Fruit fly (Drosophila melanogaster) whole organism, embryonic: Measurements from ENCODE around the gene Faa.

Experiments used
- Atf6 ChIP-seq: fragments of 200-800 bp; sonication (Bioruptor generic); IDR thresholded peaks from 2 replicates; pipeline ENCODE4 v1.3.6; 2022; ENCODE audit warnings: missing biosample characterization, missing genetic modification characterization
- Blimp-1 ChIP-seq: fragments of 200-800 bp; sonication (Bioruptor generic); optimal IDR thresholded peaks from 3 replicates; lab custom pipeline; 2018; ENCODE audit warnings: missing biosample characterization, missing genetic modification characterization, mild to moderate bottlenecking, moderate library complexity, missing genetic modification reagents
- CG11085 ChIP-seq: fragments of 200-800 bp; sonication (Bioruptor generic); IDR thresholded peaks from 2 replicates; pipeline ENCODE4 v1.3.6; 2022; ENCODE audit warnings: missing biosample characterization, missing genetic modification characterization
- CG12391 ChIP-seq: fragments of 200-800 bp; sonication (Bioruptor generic); optimal IDR thresholded peaks from 3 replicates; lab custom pipeline; 2018; ENCODE audit warnings: missing biosample characterization, mild to moderate bottlenecking, missing genetic modification characterization, moderate library complexity
- CG14014 ChIP-seq: fragments of 200-800 bp; sonication (Bioruptor generic); IDR thresholded peaks from 2 replicates; pipeline ENCODE4 v1.3.6; 2022; ENCODE audit warnings: missing biosample characterization, missing genetic modification characterization
- CG14441 ChIP-seq: fragments of 200-800 bp; sonication (Bioruptor generic); IDR thresholded peaks from 2 replicates; pipeline ENCODE4 v1.3.6; 2022; ENCODE audit warnings: missing biosample characterization, missing genetic modification characterization
- CG1602 ChIP-seq: fragments of 200-800 bp; sonication (Bioruptor generic); optimal IDR thresholded peaks from 3 replicates; lab custom pipeline; 2016; ENCODE audit warnings: missing biosample characterization, missing genetic modification characterization
- CG17912 ChIP-seq: fragments of 200-800 bp; sonication (Bioruptor generic); optimal IDR thresholded peaks from 2 replicates; lab custom pipeline; 2018; ENCODE audit warnings: missing biosample characterization, mild to moderate bottlenecking, missing genetic modification characterization
- CG18619 ChIP-seq: fragments of 200-800 bp; sonication (Bioruptor generic); optimal IDR thresholded peaks from 3 replicates; lab custom pipeline; 2017; ENCODE audit warnings: missing biosample characterization, mild to moderate bottlenecking, missing genetic modification characterization
- CG2202 ChIP-seq: fragments of 200-800 bp; sonication (Bioruptor generic); optimal IDR thresholded peaks from 2 replicates; lab custom pipeline; 2018; ENCODE audit warnings: missing biosample characterization, mild to moderate bottlenecking, missing genetic modification characterization
- CG2678 ChIP-seq: fragments of 200-800 bp; sonication (Bioruptor generic); optimal IDR thresholded peaks from 3 replicates; lab custom pipeline; 2019; ENCODE audit warnings: missing biosample characterization, mild to moderate bottlenecking, missing genetic modification characterization, moderate library complexity
- CG3065 ChIP-seq: fragments of 200-800 bp; sonication (Bioruptor generic); optimal IDR thresholded peaks from 2 replicates; lab custom pipeline; 2016; ENCODE audit warnings: missing biosample characterization, missing genetic modification characterization
- CG31388 ChIP-seq: fragments of 200-800 bp; sonication (Bioruptor generic); optimal IDR thresholded peaks from 2 replicates; lab custom pipeline; 2016; ENCODE audit warnings: missing biosample characterization, missing genetic modification characterization
- CG3726 ChIP-seq: fragments of 200-800 bp; sonication (Bioruptor generic); IDR thresholded peaks from 3 replicates; pipeline ENCODE4, ENCODE4 v1.3.6; 2022; ENCODE audit warnings: missing biosample characterization, missing genetic modification characterization
- CG42726 ChIP-seq: fragments of 200-800 bp; sonication (Bioruptor generic); IDR thresholded peaks from 2 replicates; pipeline ENCODE4 v1.3.6; 2022; ENCODE audit warnings: missing biosample characterization, missing genetic modification characterization; ENCODE audit not compliant: partially characterized antibody
- CG4424 ChIP-seq: fragments of 200-800 bp; sonication (Bioruptor generic); optimal IDR thresholded peaks from 3 replicates; lab custom pipeline; 2016; ENCODE audit warnings: missing biosample characterization, missing genetic modification characterization
- CG6272 ChIP-seq: fragments of 200-800 bp; sonication (Bioruptor generic); IDR thresholded peaks from 2 replicates; pipeline ENCODE4 v1.3.6; 2022; ENCODE audit warnings: missing biosample characterization, missing genetic modification characterization
- CG7556 ChIP-seq: fragments of 200-800 bp; sonication (Bioruptor generic); optimal IDR thresholded peaks from 2 replicates; lab custom pipeline; 2017; ENCODE audit warnings: missing biosample characterization, mild to moderate bottlenecking, missing genetic modification characterization
- CG7963 ChIP-seq: fragments of 200-800 bp; sonication (Bioruptor generic); IDR thresholded peaks from 3 replicates; pipeline ENCODE4 v1.3.6; 2022; ENCODE audit warnings: missing biosample characterization, missing genetic modification characterization; ENCODE audit not compliant: partially characterized antibody
- CG9876 ChIP-seq: fragments of 200-800 bp; sonication (Bioruptor generic); optimal IDR thresholded peaks from 2 replicates; lab custom pipeline; 2016; ENCODE audit warnings: missing biosample characterization, missing genetic modification characterization
- Dfd ChIP-seq, 2 experiments: fragments of >200 bp; optimal IDR thresholded peaks; 2 replicates each; lab custom pipeline; 2017; ENCODE audit warnings: missing biosample characterization in 2 of 2, missing genetic modification characterization in 2 of 2
- Doc2 ChIP-seq: fragments of 200-800 bp; sonication (Bioruptor generic); IDR thresholded peaks from 2 replicates; pipeline ENCODE4 v1.3.6; 2022; ENCODE audit warnings: missing biosample characterization, missing genetic modification characterization
- Ets65A ChIP-seq: fragments of 200-800 bp; sonication (Bioruptor generic); peaks from one replicate; lab custom pipeline; 2016; ENCODE audit warnings: missing biosample characterization, missing genetic modification characterization
- H2.0 ChIP-seq: fragments of 200-800 bp; sonication (Bioruptor generic); IDR thresholded peaks from 2 replicates; pipeline ENCODE4 v1.3.6; 2022; ENCODE audit warnings: missing biosample characterization, missing genetic modification characterization
- Hr39 ChIP-seq: fragments of >200 bp; optimal IDR thresholded peaks from 2 replicates; lab custom pipeline; 2017
- MBD-R2 ChIP-seq: fragments of 200-800 bp; sonication (Bioruptor generic); IDR thresholded peaks from 2 replicates; pipeline ENCODE4 v1.3.6; 2022; ENCODE audit warnings: missing biosample characterization, missing genetic modification characterization
- Meics ChIP-seq: fragments of 200-800 bp; sonication (Bioruptor generic); optimal IDR thresholded peaks from 2 replicates; lab custom pipeline; 2017; ENCODE audit warnings: missing biosample characterization, mild to moderate bottlenecking, missing genetic modification characterization
- Mrtf ChIP-seq: fragments of 200-800 bp; sonication (Bioruptor generic); IDR thresholded peaks from 3 replicates; pipeline ENCODE4 v1.3.6; 2022; ENCODE audit warnings: missing biosample characterization, missing genetic modification characterization
- Opbp ChIP-seq: fragments of 200-800 bp; sonication (Bioruptor generic); IDR thresholded peaks from 3 replicates; pipeline ENCODE4 v1.3.6; 2022; ENCODE audit warnings: missing biosample characterization, missing genetic modification characterization; ENCODE audit not compliant: partially characterized antibody
- Six4 ChIP-seq: fragments of 200-800 bp; sonication (Bioruptor generic); optimal IDR thresholded peaks from 2 replicates; lab custom pipeline; 2016; ENCODE audit warnings: missing biosample characterization, missing genetic modification characterization
- Taf1 ChIP-seq: fragments of 200-800 bp; sonication (Bioruptor generic); IDR thresholded peaks from 2 replicates; pipeline ENCODE4 v1.3.6; 2022; ENCODE audit warnings: missing biosample characterization, missing genetic modification characterization
- Trl ChIP-seq, 3 experiments: fragments of >200 bp in 2 of 3; fragments of 200-800 bp in 1 of 3; sonication (Bioruptor generic) in 1 of 3; optimal IDR thresholded peaks; 2 replicates in 1 of 3; 3 replicates in 2 of 3; lab custom pipeline; 2016 to 2017; ENCODE audit warnings: missing biosample characterization in 1 of 3, missing genetic modification characterization in 1 of 3
- amos ChIP-seq: fragments of 200-800 bp; sonication (Bioruptor generic); IDR thresholded peaks from 2 replicates; pipeline ENCODE4 v1.3.6; 2022; ENCODE audit warnings: missing biosample characterization, missing genetic modification characterization; ENCODE audit not compliant: partially characterized antibody
- cg ChIP-seq: fragments of 200-800 bp; sonication (Bioruptor generic); optimal IDR thresholded peaks from 3 replicates; lab custom pipeline; 2019; ENCODE audit warnings: missing biosample characterization, mild to moderate bottlenecking, missing genetic modification characterization, moderate library complexity
- grau ChIP-seq: fragments of 200-800 bp; optimal IDR thresholded peaks from 3 replicates; lab custom pipeline; 2019; ENCODE audit warnings: missing biosample characterization, mild to moderate bottlenecking, missing genetic modification characterization, moderate library complexity
- gt ChIP-seq: fragments of 200-800 bp; sonication (Bioruptor generic); IDR thresholded peaks from 2 replicates; pipeline ENCODE4 v1.3.6; 2022; ENCODE audit warnings: missing biosample characterization, missing genetic modification characterization
- ham ChIP-seq: fragments of 200-800 bp; sonication (Bioruptor generic); IDR thresholded peaks from 2 replicates; pipeline ENCODE4 v1.3.6; 2022; ENCODE audit warnings: missing biosample characterization, missing genetic modification characterization
- jumu ChIP-seq: fragments of 200-800 bp; sonication (Bioruptor generic); optimal IDR thresholded peaks from 3 replicates; lab custom pipeline; 2016; ENCODE audit warnings: missing biosample characterization, missing genetic modification characterization
- kah ChIP-seq: fragments of 200-800 bp; sonication (Bioruptor generic); optimal IDR thresholded peaks from 2 replicates; lab custom pipeline; 2018; ENCODE audit warnings: missing biosample characterization, mild to moderate bottlenecking, missing genetic modification characterization
- ken ChIP-seq: fragments of 200-800 bp; sonication (Bioruptor generic); IDR thresholded peaks from 3 replicates; pipeline ENCODE4 v1.3.6; 2022; ENCODE audit warnings: missing biosample characterization, missing genetic modification characterization
- lilli ChIP-seq: fragments of 200-800 bp; sonication (Bioruptor generic); optimal IDR thresholded peaks from 3 replicates; lab custom pipeline; 2016; ENCODE audit warnings: missing biosample characterization, missing genetic modification characterization
- p53 ChIP-seq: fragments of 200-800 bp; sonication (Bioruptor generic); optimal IDR thresholded peaks from 2 replicates; lab custom pipeline; 2016; ENCODE audit warnings: missing biosample characterization, missing genetic modification characterization
- peb ChIP-seq: fragments of 200-800 bp; sonication (Bioruptor generic); IDR thresholded peaks from 2 replicates; pipeline ENCODE4 v1.3.6; 2022; ENCODE audit warnings: missing biosample characterization, missing genetic modification characterization
- seq ChIP-seq: fragments of 200-800 bp; sonication (Bioruptor generic); IDR thresholded peaks from 2 replicates; pipeline ENCODE4 v1.3.6; 2022; ENCODE audit warnings: missing biosample characterization, missing genetic modification characterization
- sisA ChIP-seq: fragments of 200-800 bp; sonication (Bioruptor generic); IDR thresholded peaks from 2 replicates; pipeline ENCODE4 v1.3.6; 2022; ENCODE audit warnings: missing biosample characterization, missing genetic modification characterization
- sob ChIP-seq: fragments of 200-800 bp; sonication (Bioruptor generic); IDR thresholded peaks from 2 replicates; pipeline ENCODE4 v1.3.6; 2022; ENCODE audit warnings: missing biosample characterization, missing genetic modification characterization
- sqz ChIP-seq: fragments of 200-800 bp; sonication (Bioruptor generic); optimal IDR thresholded peaks from 3 replicates; lab custom pipeline; 2018; ENCODE audit warnings: missing biosample characterization, mild to moderate bottlenecking, missing genetic modification characterization
- tgo ChIP-seq: fragments of 200-800 bp; sonication (Bioruptor generic); IDR thresholded peaks from 3 replicates; pipeline ENCODE4 v1.3.6; 2022; ENCODE audit warnings: missing biosample characterization, missing genetic modification characterization
- tna ChIP-seq: fragments of 200-800 bp; sonication (Bioruptor generic); IDR thresholded peaks from 2 replicates; pipeline ENCODE4 v1.3.6; 2022; ENCODE audit warnings: missing biosample characterization, missing genetic modification characterization; ENCODE audit not compliant: partially characterized antibody
- z ChIP-seq: fragments of 200-800 bp; sonication (Bioruptor generic); IDR thresholded peaks from 3 replicates; pipeline ENCODE4 v1.3.6; 2022; ENCODE audit warnings: missing biosample characterization, missing genetic modification characterization
- zf30C ChIP-seq: fragments of 200-800 bp; sonication (Bioruptor generic); optimal IDR thresholded peaks from 3 replicates; lab custom pipeline; 2018; ENCODE audit warnings: missing biosample characterization, mild to moderate bottlenecking, missing genetic modification characterization

The Faa gene

dm6 chr3L:4071561-4072049, 2.1 kb downstream of the Faa start, which contains the start of gene wit (continued):
- peak; percentile 93 for TF ChIP-seq z (GFP tag; lab: Robert Waterston, UW)
- TF ChIP-seq Blimp-1 (GFP tag; lab: Kevin White, UChicago), result no peak
- TF ChIP-seq CG42726 (GFP tag; lab: Robert Waterston, UW), result 0 out of 2 replicates have a peak, but pooled peaks have one; percentile 16
- no peak; the same call in 1 of the 2 replicates for TF ChIP-seq amos (GFP tag; lab: Robert Waterston, UW)
- TF ChIP-seq ham, result no peak
- TF ChIP-seq MBD-R2 (GFP tag; lab: Robert Waterston, UW), result no peak
- TF ChIP-seq CG11085 (GFP tag; lab: Robert Waterston, UW), result no peak
- 0 out of 2 replicates have a peak, but pooled peaks have one; percentile 17 for TF ChIP-seq Atf6
- no peak for TF ChIP-seq p53 (GFP tag; lab: Kevin White, UChicago)
- no peak for TF ChIP-seq Taf1 (GFP tag; lab: Robert Waterston, UW)
- TF ChIP-seq CG4424 (GFP tag; lab: Kevin White, UChicago), result no peak
- TF ChIP-seq Doc2 (GFP tag; lab: Robert Waterston, UW), result no peak
- peak; percentile 25 for TF ChIP-seq lilli (GFP tag; lab: Kevin White, UChicago)
- peak; percentile 80 for TF ChIP-seq Ets65A (GFP tag; lab: Kevin White, UChicago)
- TF ChIP-seq CG7556, result no peak
- TF ChIP-seq sqz, result peak; percentile 53
- no peak for TF ChIP-seq peb (GFP tag; lab: Robert Waterston, UW)
- no peak for TF ChIP-seq CG18619
- no peak for TF ChIP-seq CG12391 (tag; lab: Kevin White, UChicago)
- no peak for TF ChIP-seq Mrtf (GFP tag; lab: Robert Waterston, UW)
- TF ChIP-seq CG14441, result no peak
- TF ChIP-seq CG7963 (GFP tag; lab: Robert Waterston, UW), result no peak
- no peak for TF ChIP-seq CG6272
- no peak; the same call in 1 of the 2 replicates for TF ChIP-seq H2.0 (GFP tag; lab: Robert Waterston, UW)
- TF ChIP-seq CG31388 (GFP tag; lab: Kevin White, UChicago), result no peak
- peak; percentile 67 for TF ChIP-seq kah
- peak; percentile 90 to 95 for TF ChIP-seq Trl (optimal IDR thresholded peaks at IDR 0.05; lab: Kevin White, UChicago)
- TF ChIP-seq Trl (GFP tag; optimal IDR thresholded peaks at IDR 0.05; lab: Kevin White, UChicago), result peak; percentile 59
- TF ChIP-seq sisA (GFP tag; lab: Robert Waterston, UW), result peak; percentile 16; the same call in 1 of the 2 replicates
- no peak for TF ChIP-seq CG17912 (GFP tag; lab: Kevin White, UChicago)
- 0 out of 2 replicates have a peak, but pooled peaks have one; percentile 13 for TF ChIP-seq CG14014
- no peak for TF ChIP-seq gt
- TF ChIP-seq CG3065 (GFP tag; lab: Kevin White, UChicago), result no peak
- no peak for TF ChIP-seq Six4 (GFP tag; lab: Kevin White, UChicago)
- TF ChIP-seq CG2202 (tag; lab: Kevin White, UChicago), result no peak
- TF ChIP-seq sob, result peak; percentile 31; the same call in 1 of the 2 replicates
- TF ChIP-seq grau, result no peak
- TF ChIP-seq tna (GFP tag; lab: Robert Waterston, UW), result no peak
- no peak for TF ChIP-seq jumu (GFP tag; lab: Kevin White, UChicago)
- TF ChIP-seq Dfd (GFP tag; optimal IDR thresholded peaks at IDR 0.05; lab: Kevin White, UChicago), result no peak
- TF ChIP-seq CG1602 (GFP tag; lab: Kevin White, UChicago), result no peak
- TF ChIP-seq CG2678, result peak; percentile 21
- TF ChIP-seq Meics (GFP tag; lab: Kevin White, UChicago), result peak; percentile 11
- TF ChIP-seq CG9876, result no peak
- peak; percentile 15; the same call in 1 of the 3 replicates for TF ChIP-seq Opbp
- no peak for TF ChIP-seq ken (GFP tag; lab: Robert Waterston, UW)
- TF ChIP-seq cg (GFP tag; lab: Kevin White, UChicago), result no peak
- TF ChIP-seq zf30C, result peak; percentile 74
- 0 out of 3 replicates have a peak, but pooled peaks have one; percentile 19 for TF ChIP-seq tgo (GFP tag; lab: Robert Waterston, UW)
- no peak for TF ChIP-seq seq
- TF ChIP-seq CG3726 (GFP tag; lab: Robert Waterston, UW), result no peak
- no peak for TF ChIP-seq Hr39 (lab: Kevin White, UChicago)
